Worm (Caenorhabditis elegans) whole organism, young adult: ENCODE measurements around the gene nlp-1.

Source experiments
- K12H6.12 ChIP-seq: fragments of 200-800 bp; sonication (Bioruptor generic); optimal IDR thresholded peaks from 2 replicates; lab custom pipeline; 2018; ENCODE audit warnings: mild to moderate bottlenecking, missing genetic modification characterization, missing compliant biosample characterization
- ceh-27 ChIP-seq: fragments of 200-800 bp; sonication (Bioruptor generic); optimal IDR thresholded peaks from 2 replicates; lab custom pipeline; 2018; ENCODE audit warnings: mild to moderate bottlenecking, missing genetic modification characterization, moderate library complexity, missing compliant biosample characterization
- dpl-1 ChIP-seq: fragments of 150-350 bp; optimal IDR thresholded peaks from 2 replicates; lab custom pipeline; 2014; ENCODE audit warnings: missing biosample characterization, missing genetic modification reagents, missing genetic modification characterization
- fkh-3 ChIP-seq: sonication (generic microtip); optimal IDR thresholded peaks from 2 replicates; lab custom pipeline; 2016; ENCODE audit warnings: mild to moderate bottlenecking, missing genetic modification characterization, missing compliant biosample characterization
- nfyb-1 ChIP-seq: fragments of 200-800 bp; sonication (Bioruptor generic); IDR thresholded peaks from 2 replicates; pipeline ENCODE4 v1.3.6; 2022; ENCODE audit warnings: missing genetic modification reagents, missing genetic modification characterization, missing compliant biosample characterization
- snpc-4 ChIP-seq, 5 experiments: fragments of 150-350 bp in 1 of 5; sonication (generic microtip) in 4 of 5; optimal IDR thresholded peaks; 2 replicates each; lab custom pipeline; 2014 to 2018; ENCODE audit warnings: missing genetic modification characterization in 5 of 5, missing biosample characterization in 3 of 5, antibody characterized with exemption in 2 of 5, mild to moderate bottlenecking in 2 of 5, missing compliant biosample characterization in 2 of 5, missing genotype in 2 of 5, moderate library complexity in 2 of 5, missing genetic modification reagents in 1 of 5

- no peak for TF ChIP-seq nfyb-1
- TF ChIP-seq dpl-1 = no peak
- no peak for TF ChIP-seq K12H6.12 (tag; lab: Kevin White, UChicago)
- no peak for TF ChIP-seq fkh-3 (tag; lab: Kevin White, UChicago)
- TF ChIP-seq ceh-27 (GFP tag; lab: Kevin White, UChicago) = no peak
- no peak for TF ChIP-seq snpc-4 (GFP tag; optimal IDR thresholded peaks at IDR 0.05; lab: Kevin White, UChicago)
- TF ChIP-seq snpc-4 (tag; optimal IDR thresholded peaks at IDR 0.05; lab: Kevin White, UChicago) = no peak
These were observed 24.0 kb downstream of the nlp-1 start for ce11 chrX:3751370-3751769.
